Worm (Caenorhabditis elegans) whole organism, young adult: Measurements from ENCODE around the gene txt-13.

Source experiments
- B0035.1 ChIP-seq: sonication (generic microtip); optimal IDR thresholded peaks from 2 replicates; lab custom pipeline; 2016; ENCODE audit warnings: missing genetic modification characterization, mild to moderate bottlenecking, missing compliant biosample characterization, missing genotype, missing genetic modification reagents
- D2030.7 ChIP-seq: fragments of 200-800 bp; sonication (Bioruptor generic); IDR thresholded peaks from 2 replicates; pipeline ENCODE4 v1.3.6; 2022; ENCODE audit warnings: missing genetic modification reagents, missing genetic modification characterization, missing compliant biosample characterization
- F23B12.7 ChIP-seq: sonication (generic microtip); optimal IDR thresholded peaks from 2 replicates; lab custom pipeline; 2017; ENCODE audit warnings: missing genetic modification characterization, mild to moderate bottlenecking, missing compliant biosample characterization, antibody characterized with exemption, moderate library complexity; ENCODE audit not compliant: insufficient read depth
- F37B4.10 ChIP-seq: fragments of 200-800 bp; sonication (Bioruptor generic); IDR thresholded peaks from 2 replicates; pipeline ENCODE4 v1.3.6; 2022; ENCODE audit warnings: missing genetic modification characterization, missing compliant biosample characterization
- F39B2.1 ChIP-seq: fragments of 200-800 bp; sonication (Bioruptor generic); IDR thresholded peaks from 2 replicates; pipeline ENCODE4 v1.3.6; 2022; ENCODE audit warnings: missing genetic modification reagents, missing genetic modification characterization, missing compliant biosample characterization
- F57A8.1 ChIP-seq: fragments of 200-800 bp; sonication (Bioruptor generic); optimal IDR thresholded peaks from 2 replicates; lab custom pipeline; 2018; ENCODE audit warnings: mild to moderate bottlenecking, missing genetic modification characterization, moderate library complexity, missing compliant biosample characterization
- K12H6.12 ChIP-seq: fragments of 200-800 bp; sonication (Bioruptor generic); optimal IDR thresholded peaks from 2 replicates; lab custom pipeline; 2018; ENCODE audit warnings: mild to moderate bottlenecking, missing genetic modification characterization, missing compliant biosample characterization
- Y56A3A.18 ChIP-seq: fragments of 200-800 bp; sonication (Bioruptor generic); IDR thresholded peaks from 2 replicates; pipeline ENCODE4 v1.3.6; 2022; ENCODE audit warnings: missing genetic modification reagents, missing genetic modification characterization, missing compliant biosample characterization
- Y67H2A.10 ChIP-seq: fragments of 200-800 bp; sonication (Bioruptor generic); conservative IDR thresholded peaks from 2 replicates; pipeline ENCODE4 v1.3.6; 2022; ENCODE audit warnings: missing genetic modification reagents, missing genetic modification characterization, missing compliant biosample characterization
- akir-1 ChIP-seq: fragments of 200-800 bp; sonication (Bioruptor generic); optimal IDR thresholded peaks from 2 replicates; lab custom pipeline; 2018; ENCODE audit warnings: mild to moderate bottlenecking, missing genetic modification characterization, moderate library complexity, missing compliant biosample characterization
- aptf-3 ChIP-seq: fragments of 200-800 bp; sonication (Bioruptor generic); IDR thresholded peaks from 2 replicates; pipeline ENCODE4 v1.3.6; 2022; ENCODE audit warnings: missing genetic modification characterization, missing compliant biosample characterization
- athp-1 ChIP-seq: sonication (generic microtip); optimal IDR thresholded peaks from 2 replicates; lab custom pipeline; 2017; ENCODE audit warnings: mild to moderate bottlenecking, missing genetic modification characterization, missing compliant biosample characterization
- attf-3 ChIP-seq: fragments of 200-800 bp; sonication (Bioruptor generic); conservative IDR thresholded peaks from 2 replicates; pipeline ENCODE4 v1.3.6; 2022; ENCODE audit warnings: missing genetic modification reagents, missing genetic modification characterization, missing compliant biosample characterization
- attf-5 ChIP-seq: fragments of 200-800 bp; sonication (Bioruptor generic); optimal IDR thresholded peaks from 2 replicates; lab custom pipeline; 2018; ENCODE audit warnings: mild to moderate bottlenecking, missing genetic modification characterization, missing compliant biosample characterization
- bed-1 ChIP-seq: fragments of 200-800 bp; sonication (Bioruptor generic); IDR thresholded peaks from 2 replicates; pipeline ENCODE4 v1.3.6; 2022; ENCODE audit warnings: missing genetic modification reagents, missing genetic modification characterization, missing compliant biosample characterization
- ceh-100 ChIP-seq: fragments of 200-800 bp; sonication (Bioruptor generic); IDR thresholded peaks from 2 replicates; pipeline ENCODE4 v1.3.6; 2022; ENCODE audit warnings: missing genetic modification reagents, missing genetic modification characterization, missing compliant biosample characterization
- ceh-40 ChIP-seq: fragments of 200-800 bp; sonication (Bioruptor generic); IDR thresholded peaks from 2 replicates; pipeline ENCODE4 v1.3.6; 2022; ENCODE audit warnings: missing genetic modification characterization, missing compliant biosample characterization
- ceh-91 ChIP-seq: fragments of 200-800 bp; sonication (Bioruptor generic); IDR thresholded peaks from 2 replicates; pipeline ENCODE4 v1.3.6; 2022; ENCODE audit warnings: missing genetic modification reagents, missing genetic modification characterization, missing compliant biosample characterization
- chd-7 ChIP-seq: sonication (generic microtip); optimal IDR thresholded peaks from 2 replicates; lab custom pipeline; 2016; ENCODE audit warnings: mild to moderate bottlenecking, missing genetic modification characterization, moderate library complexity, missing compliant biosample characterization
- egl-18 ChIP-seq: fragments of 200-800 bp; sonication (Bioruptor generic); IDR thresholded peaks from 2 replicates; pipeline ENCODE4 v1.3.6; 2022; ENCODE audit warnings: missing genetic modification reagents, missing genetic modification characterization, missing compliant biosample characterization
- egl-44 ChIP-seq: fragments of 200-800 bp; sonication (Bioruptor generic); IDR thresholded peaks from 2 replicates; pipeline ENCODE4 v1.3.6; 2022; ENCODE audit warnings: missing genetic modification reagents, missing genetic modification characterization, missing compliant biosample characterization
- gei-17 ChIP-seq: fragments of 200-800 bp; sonication (Bioruptor generic); optimal IDR thresholded peaks from 2 replicates; lab custom pipeline; 2018; ENCODE audit warnings: mild to moderate bottlenecking, missing genetic modification characterization, missing compliant biosample characterization
- let-526 ChIP-seq: fragments of 200-800 bp; sonication (Bioruptor generic); IDR thresholded peaks from 2 replicates; pipeline ENCODE4 v1.3.6; 2022; ENCODE audit warnings: missing genetic modification reagents, missing genetic modification characterization, missing compliant biosample characterization
- lin-26 ChIP-seq: fragments of 200-800 bp; sonication (Bioruptor generic); IDR thresholded peaks from 2 replicates; pipeline ENCODE4 v1.3.6; 2022; ENCODE audit warnings: missing genetic modification reagents, missing genetic modification characterization, missing compliant biosample characterization
- lin-40 ChIP-seq: sonication (generic microtip); optimal IDR thresholded peaks from 2 replicates; lab custom pipeline; 2016; ENCODE audit warnings: missing genetic modification characterization, mild to moderate bottlenecking, missing compliant biosample characterization, missing genotype, missing genetic modification reagents
- lsy-27 ChIP-seq: sonication (generic microtip); optimal IDR thresholded peaks from 2 replicates; lab custom pipeline; 2017; ENCODE audit warnings: missing genetic modification characterization, mild to moderate bottlenecking, missing compliant biosample characterization, antibody characterized with exemption, missing genotype, borderline replicate concordance; ENCODE audit not compliant: insufficient read depth
- mcd-1 ChIP-seq: fragments of 200-800 bp; sonication (Bioruptor generic); IDR thresholded peaks from 2 replicates; pipeline ENCODE4 v1.3.6; 2022; ENCODE audit warnings: missing genetic modification reagents, missing genetic modification characterization, missing compliant biosample characterization
- mes-4 ChIP-seq: sonication (generic microtip); optimal IDR thresholded peaks from 2 replicates; lab custom pipeline; 2016; ENCODE audit warnings: missing genotype, missing genetic modification characterization, missing compliant biosample characterization
- mxl-1 ChIP-seq: sonication (generic microtip); optimal IDR thresholded peaks from 2 replicates; lab custom pipeline; 2016; ENCODE audit warnings: missing genetic modification characterization, missing compliant biosample characterization
- nfya-2 ChIP-seq: fragments of 200-800 bp; sonication (Bioruptor generic); IDR thresholded peaks from 2 replicates; pipeline ENCODE4 v1.3.6; 2022; ENCODE audit warnings: missing genetic modification reagents, missing genetic modification characterization, missing compliant biosample characterization
- nhr-90 ChIP-seq: sonication (generic microtip); optimal IDR thresholded peaks from 2 replicates; lab custom pipeline; 2016; ENCODE audit warnings: missing genotype, mild to moderate bottlenecking, missing genetic modification characterization, missing compliant biosample characterization
- rec-8 ChIP-seq, 2 experiments: sonication (generic microtip); optimal IDR thresholded peaks; 2 replicates each; lab custom pipeline; 2016; ENCODE audit warnings: mild to moderate bottlenecking in 2 of 2, missing genetic modification characterization in 2 of 2, missing genetic modification reagents in 2 of 2, missing genotype in 2 of 2, missing biosample characterization in 1 of 2, missing compliant biosample characterization in 1 of 2, moderate library complexity in 1 of 2
- repo-1 ChIP-seq: sonication (generic microtip); optimal IDR thresholded peaks from 2 replicates; lab custom pipeline; 2017; ENCODE audit warnings: mild to moderate bottlenecking, missing genetic modification characterization, missing compliant biosample characterization
- sea-2 ChIP-seq: fragments of 200-800 bp; sonication (Bioruptor generic); IDR thresholded peaks from 2 replicates; pipeline ENCODE4 v1.3.6; 2022; ENCODE audit warnings: missing genetic modification characterization, missing compliant biosample characterization
- snpc-1.1 ChIP-seq: sonication (generic microtip); optimal IDR thresholded peaks from 2 replicates; lab custom pipeline; 2017; ENCODE audit warnings: missing genetic modification characterization, mild to moderate bottlenecking, missing compliant biosample characterization, antibody characterized with exemption, moderate library complexity, missing genotype, missing genetic modification reagents; ENCODE audit not compliant: insufficient read depth
- snpc-1.3 ChIP-seq: sonication (generic microtip); optimal IDR thresholded peaks from 2 replicates; lab custom pipeline; 2017; ENCODE audit warnings: missing genetic modification characterization, mild to moderate bottlenecking, missing compliant biosample characterization, antibody characterized with exemption, moderate library complexity, missing genotype, missing genetic modification reagents; ENCODE audit not compliant: insufficient read depth
- somi-1 ChIP-seq: fragments of 200-800 bp; sonication (Bioruptor generic); optimal IDR thresholded peaks from 2 replicates; lab custom pipeline; 2018; ENCODE audit warnings: mild to moderate bottlenecking, missing genetic modification characterization, missing compliant biosample characterization
- tbp1 ChIP-seq: fragments of 200-800 bp; sonication (Bioruptor generic); optimal IDR thresholded peaks from 2 replicates; lab custom pipeline; 2018; ENCODE audit warnings: mild to moderate bottlenecking, missing genetic modification characterization, missing compliant biosample characterization
- tbx-9 ChIP-seq: sonication (generic microtip); optimal IDR thresholded peaks from 2 replicates; lab custom pipeline; 2016; ENCODE audit warnings: borderline replicate concordance, missing genetic modification characterization, inconsistent platforms, missing compliant biosample characterization
- tlf-1 ChIP-seq: fragments of 200-800 bp; sonication (Bioruptor generic); optimal IDR thresholded peaks from 2 replicates; lab custom pipeline; 2018; ENCODE audit warnings: mild to moderate bottlenecking, missing genetic modification characterization, missing compliant biosample characterization
- zfh-2 ChIP-seq: fragments of 200-800 bp; sonication (Bioruptor generic); conservative IDR thresholded peaks from 2 replicates; pipeline ENCODE4 v1.3.6; 2022; ENCODE audit warnings: missing genetic modification reagents, missing genetic modification characterization, missing compliant biosample characterization
- ztf-18 ChIP-seq: sonication (generic microtip); optimal IDR thresholded peaks from 2 replicates; lab custom pipeline; 2016; ENCODE audit warnings: missing genotype, mild to moderate bottlenecking, missing genetic modification characterization, missing compliant biosample characterization
- ztf-6 ChIP-seq: fragments of 200-800 bp; sonication (Bioruptor generic); IDR thresholded peaks from 2 replicates; pipeline ENCODE4 v1.3.6; 2022; ENCODE audit warnings: missing genetic modification reagents, missing genetic modification characterization, missing compliant biosample characterization

The txt-13 gene

ce11 chrII:10545213-10545612, 25.2 kb upstream of the txt-13 start (continued):
- TF ChIP-seq egl-44 (GFP tag; lab: Robert Waterston, UW) (no peak; the same call in 1 of the 2 replicates), Y67H2A.10 (GFP tag; lab: Robert Waterston, UW) (no peak), bed-1 (GFP tag; lab: Robert Waterston, UW) (no peak), zfh-2 (no peak), tbx-9 (tag; lab: Kevin White, UChicago) (no peak), rec-8 (tag; optimal IDR thresholded peaks at IDR 0.05; lab: Kevin White, UChicago) (no peak), F23B12.7 (tag; lab: Kevin White, UChicago) (no peak), mes-4 (tag; lab: Kevin White, UChicago) (no peak), lsy-27 (no peak), nfya-2 (GFP tag; lab: Robert Waterston, UW) (no peak), athp-1 (tag; lab: Kevin White, UChicago) (no peak), mcd-1 (GFP tag; lab: Robert Waterston, UW) (no peak), mxl-1 (tag; lab: Kevin White, UChicago) (no peak), F37B4.10 (GFP tag; lab: Robert Waterston, UW) (no peak), attf-5 (GFP tag; lab: Kevin White, UChicago) (no peak), lin-40 (tag; lab: Kevin White, UChicago) (no peak), D2030.7 (GFP tag; lab: Robert Waterston, UW) (no peak; the same call in 1 of the 2 replicates), ceh-91 (GFP tag; lab: Robert Waterston, UW) (no peak), ztf-18 (tag; lab: Kevin White, UChicago) (no peak), snpc-1.1 (tag; lab: Kevin White, UChicago) (no peak), repo-1 (no peak), akir-1 (GFP tag; lab: Kevin White, UChicago) (no peak), let-526 (GFP tag; lab: Robert Waterston, UW) (no peak), somi-1 (GFP tag; lab: Kevin White, UChicago) (no peak), lin-26 (0 out of 2 replicates have a peak, but pooled peaks have one; percentile 52), B0035.1 (tag; lab: Kevin White, UChicago) (peak; percentile 13), F39B2.1 (GFP tag; lab: Robert Waterston, UW) (no peak), ztf-6 (GFP tag; lab: Robert Waterston, UW) (0 out of 2 replicates have a peak, but pooled peaks have one; percentile 48), chd-7 (no peak), egl-18 (GFP tag; lab: Robert Waterston, UW) (no peak), Y56A3A.18 (GFP tag; lab: Robert Waterston, UW) (peak; percentile 10; the same call in 1 of the 2 replicates), tlf-1 (no peak), tbp1 (GFP tag; lab: Kevin White, UChicago) (peak; percentile 87), nhr-90 (tag; lab: Kevin White, UChicago) (no peak), attf-3 (GFP tag; lab: Robert Waterston, UW) (no peak), F57A8.1 (GFP tag; lab: Kevin White, UChicago) (no peak), aptf-3 (GFP tag; lab: Robert Waterston, UW) (peak; percentile 39; the same call in 1 of the 2 replicates), ceh-100 (GFP tag; lab: Robert Waterston, UW) (no peak), ceh-40 (no peak), sea-2 (no peak), gei-17 (GFP tag; lab: Kevin White, UChicago) (no peak), snpc-1.3 (tag; lab: Kevin White, UChicago) (peak; percentile 40), K12H6.12 (tag; lab: Kevin White, UChicago) (no peak)
